Fruit fly (Drosophila melanogaster): ENCODE measurements around the gene hiro.

hiro gene

DNA sequence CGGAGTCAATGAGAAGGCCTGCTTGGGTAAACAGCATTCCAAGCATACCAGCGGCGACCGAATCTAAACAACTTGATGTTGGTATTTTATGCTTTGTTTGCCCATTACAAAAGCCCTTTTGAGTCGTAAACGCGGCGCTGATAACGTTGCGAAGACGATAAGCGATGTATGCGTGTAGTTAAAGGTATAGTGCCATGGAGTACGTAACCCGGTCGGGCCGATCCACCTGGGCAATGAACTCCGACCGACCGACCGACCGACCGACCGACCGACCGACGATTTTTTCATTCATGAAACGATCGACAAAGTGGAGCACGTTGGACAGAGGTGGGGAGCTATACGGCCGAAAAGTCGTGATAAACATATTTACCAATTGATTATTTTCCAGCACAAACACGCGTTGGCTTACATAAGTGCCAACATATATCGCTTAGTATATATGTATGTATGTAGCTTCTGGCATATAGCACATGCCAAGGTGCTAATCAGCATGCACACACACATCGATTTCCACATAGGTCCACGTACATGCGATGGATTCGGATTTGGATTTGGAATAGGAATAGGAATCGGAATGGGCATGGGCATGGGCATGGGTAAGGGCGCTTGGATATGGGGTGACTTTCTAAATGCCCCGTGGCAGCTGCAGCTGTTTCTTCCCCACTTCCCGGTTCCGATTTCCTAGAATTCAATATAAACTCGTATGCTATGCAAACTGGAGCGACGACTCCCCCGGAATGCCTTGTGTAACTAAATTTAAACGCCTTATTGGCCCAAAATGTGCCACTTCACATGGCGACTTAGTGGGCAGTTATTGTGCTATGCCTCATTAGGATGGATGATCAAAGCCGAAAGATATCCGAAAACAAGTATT lies 44.7 kb downstream of the hiro start:
- no peak for TF ChIP-seq Myc (optimal IDR thresholded peaks at IDR 0.05)
- no peak for TF ChIP-seq insv (optimal IDR thresholded peaks at IDR 0.05)
- TF ChIP-seq Sin3A (optimal IDR thresholded peaks at IDR 0.05): no peak
- TF ChIP-seq psq (optimal IDR thresholded peaks at IDR 0.05): no peak
- TF ChIP-seq h (optimal IDR thresholded peaks at IDR 0.05): no peak
- TF ChIP-seq ttk (optimal IDR thresholded peaks at IDR 0.05): no peak

DNA sequence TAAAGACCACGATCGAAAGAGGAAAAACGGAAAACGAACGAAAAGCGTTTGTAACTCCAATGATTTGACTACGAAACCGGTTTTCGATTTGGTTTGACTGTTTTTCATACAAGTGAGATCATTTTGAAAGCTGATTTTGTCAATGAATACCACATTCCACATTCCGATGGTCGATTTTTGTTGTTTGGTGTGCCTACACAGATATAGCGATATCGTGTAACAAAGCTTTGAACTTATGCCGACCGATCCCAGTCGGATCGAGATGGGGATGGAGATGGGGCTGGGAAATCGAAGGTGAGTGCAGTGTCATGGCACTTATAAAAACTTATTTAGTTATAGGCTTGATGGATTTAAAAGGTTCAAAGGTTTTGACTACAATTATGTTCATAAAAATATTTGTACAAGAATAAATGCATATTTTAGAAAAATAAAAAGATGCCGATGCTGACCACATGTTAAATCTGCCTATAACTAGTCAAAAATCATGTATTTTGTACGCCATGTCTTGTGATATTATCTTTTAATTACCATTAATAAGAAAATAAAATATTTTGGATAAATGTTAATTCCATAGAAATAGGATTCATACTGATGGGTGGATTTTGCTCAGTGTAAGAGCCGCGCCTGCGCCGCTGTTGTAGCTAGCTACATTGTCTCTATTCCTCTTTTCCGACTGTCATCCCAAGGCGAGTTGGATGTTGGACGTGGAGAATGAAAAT lies 45.5 kb downstream of the hiro start:
- TF ChIP-seq ttk (optimal IDR thresholded peaks at IDR 0.05): no peak

DNA sequence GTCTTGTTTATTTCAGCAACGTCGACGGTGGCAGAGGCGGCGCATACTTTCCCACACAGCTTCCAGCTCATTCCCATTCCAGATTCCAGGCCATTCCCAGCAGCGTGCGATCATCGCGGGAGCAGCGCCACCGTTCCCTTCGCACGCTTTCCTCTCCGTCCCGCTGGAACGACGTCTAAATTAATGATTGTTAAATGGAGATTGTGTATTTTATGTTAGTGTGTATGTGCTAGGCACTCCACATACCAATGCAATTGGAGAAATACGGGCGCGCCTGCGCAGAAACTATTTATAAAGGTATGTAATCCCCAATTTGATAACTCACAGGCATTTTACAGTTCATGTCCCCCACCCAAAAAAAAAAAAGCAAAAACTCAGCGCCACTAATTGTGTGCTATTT lies 46.3 kb downstream of the hiro start:
- no peak for TF ChIP-seq h (optimal IDR thresholded peaks at IDR 0.05)
- no peak for TF ChIP-seq ttk (optimal IDR thresholded peaks at IDR 0.05)
- no peak for TF ChIP-seq Myc (optimal IDR thresholded peaks at IDR 0.05)
- no peak for TF ChIP-seq psq (optimal IDR thresholded peaks at IDR 0.05)
- no peak for TF ChIP-seq insv (optimal IDR thresholded peaks at IDR 0.05)
- no peak for TF ChIP-seq Sin3A (optimal IDR thresholded peaks at IDR 0.05)

DNA sequence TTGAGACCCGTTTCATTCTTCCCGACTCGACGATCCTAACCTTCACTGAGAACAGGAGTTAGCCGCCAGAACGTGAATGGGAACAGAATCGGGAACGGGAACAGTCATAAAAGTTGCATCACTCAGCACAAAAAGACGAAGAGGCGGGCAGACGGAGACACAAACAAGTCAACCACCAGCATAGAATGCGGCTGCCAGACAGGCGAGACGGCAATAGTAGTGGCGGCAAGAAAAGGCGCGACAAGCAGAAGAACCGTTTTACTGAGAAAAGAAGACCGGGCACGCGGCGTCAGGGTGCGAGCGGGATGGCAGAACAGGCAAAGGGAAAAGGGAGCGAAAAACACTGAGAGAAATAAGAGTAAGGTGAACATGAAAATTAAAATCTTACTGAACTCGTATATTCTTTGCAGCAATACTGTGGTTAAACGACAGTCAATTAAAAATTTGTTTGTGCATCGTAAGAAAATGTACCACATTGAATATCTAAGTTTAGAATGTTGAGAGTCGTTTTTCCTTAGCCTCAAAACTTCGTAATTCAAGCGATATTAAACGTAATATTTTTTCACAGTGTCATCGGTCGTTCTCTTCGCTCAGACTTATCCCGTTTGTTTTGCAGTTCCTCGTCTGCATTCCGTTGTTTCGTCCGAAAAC lies 47.3 kb downstream of the hiro start:
- no peak for TF ChIP-seq Myc (optimal IDR thresholded peaks at IDR 0.05)
- TF ChIP-seq Sin3A (optimal IDR thresholded peaks at IDR 0.05): no peak
- TF ChIP-seq insv (optimal IDR thresholded peaks at IDR 0.05): no peak
- TF ChIP-seq psq (optimal IDR thresholded peaks at IDR 0.05): no peak
- no peak for TF ChIP-seq h (optimal IDR thresholded peaks at IDR 0.05)
- TF ChIP-seq ttk (optimal IDR thresholded peaks at IDR 0.05): no peak

DNA sequence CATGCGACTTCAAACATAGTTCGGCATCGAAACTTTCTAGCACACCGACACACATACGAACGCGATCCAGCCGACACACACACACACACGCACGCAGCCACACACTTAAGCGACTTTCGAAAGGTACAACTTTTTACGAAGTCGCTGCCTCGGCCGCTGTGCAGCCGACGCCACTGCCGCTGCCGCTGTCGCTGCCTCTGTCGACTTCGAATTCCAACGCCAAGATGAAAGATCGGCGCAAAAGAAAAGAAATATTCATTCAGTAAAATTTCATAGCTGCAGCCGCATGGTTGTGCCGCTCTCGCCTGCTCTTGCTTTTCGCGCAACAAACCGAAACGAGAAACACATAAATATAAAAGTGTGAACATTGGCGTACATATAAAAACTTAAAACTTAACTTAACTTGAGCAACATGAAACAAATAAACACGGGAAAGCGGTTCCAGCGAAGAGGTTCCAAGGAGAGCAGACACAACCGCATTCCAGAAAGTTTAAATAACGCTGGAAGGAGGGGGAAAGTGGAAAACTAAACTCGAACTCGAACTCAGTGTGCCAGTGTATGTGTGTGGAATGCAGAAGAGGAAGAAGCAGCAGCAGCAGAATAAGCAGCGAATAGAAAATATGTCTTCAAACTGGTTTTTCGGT lies 48.2 kb downstream of the hiro start:
- TF ChIP-seq psq (optimal IDR thresholded peaks at IDR 0.05) (no peak), Myc (optimal IDR thresholded peaks at IDR 0.05) (no peak)

DNA sequence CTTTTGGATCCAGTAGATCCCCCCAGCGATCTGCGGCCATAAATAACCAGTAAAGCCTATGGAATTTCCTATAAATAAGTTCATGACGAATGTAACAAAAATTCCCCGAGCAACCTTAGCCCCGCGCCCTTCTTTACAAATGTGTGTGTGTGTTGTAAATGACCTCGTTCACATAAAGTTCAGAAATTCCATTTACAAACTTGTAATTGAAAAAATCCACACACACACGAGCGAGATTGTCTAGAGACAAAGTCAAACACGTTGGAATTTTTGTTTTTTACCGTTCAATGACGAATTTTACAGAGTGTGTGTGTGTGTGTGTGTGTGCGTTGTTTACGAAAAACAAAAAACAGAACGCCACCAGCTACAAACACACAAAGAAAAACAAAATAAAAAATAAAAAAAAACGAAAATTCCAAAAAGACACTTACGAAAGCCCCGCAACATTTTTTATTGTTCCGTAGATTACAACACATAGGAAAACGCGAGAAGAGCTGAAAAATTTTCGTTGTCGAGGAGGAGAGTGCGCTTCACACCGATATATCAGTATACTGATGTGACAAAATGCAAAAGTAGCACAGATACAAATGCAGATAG lies 48.9 kb downstream of the hiro start:
- TF ChIP-seq Myc (optimal IDR thresholded peaks at IDR 0.05): no peak
- no peak for TF ChIP-seq insv (optimal IDR thresholded peaks at IDR 0.05)
- TF ChIP-seq psq (optimal IDR thresholded peaks at IDR 0.05): no peak
- no peak for TF ChIP-seq h (optimal IDR thresholded peaks at IDR 0.05)
- TF ChIP-seq ttk (optimal IDR thresholded peaks at IDR 0.05): no peak
- TF ChIP-seq Sin3A (optimal IDR thresholded peaks at IDR 0.05): no peak

DNA sequence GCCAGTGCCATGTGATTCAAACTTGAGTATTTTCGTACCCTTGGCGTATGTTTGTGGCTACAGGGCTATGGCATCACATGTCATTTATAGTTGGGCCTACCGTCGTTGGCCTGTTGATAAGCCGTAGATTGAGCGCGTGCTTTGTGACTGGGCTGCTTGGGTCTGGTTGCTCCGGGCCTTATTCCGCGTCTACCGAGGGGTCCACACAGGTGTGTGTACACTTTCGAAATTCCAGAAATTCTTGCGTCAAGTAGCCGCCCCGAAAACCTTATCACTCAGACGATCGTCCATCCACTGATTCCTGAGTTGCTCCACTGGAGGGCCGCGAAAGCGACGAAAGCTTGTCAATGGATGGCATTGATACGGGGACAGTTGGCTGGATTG lies 49.7 kb downstream of the hiro start:
- no peak for TF ChIP-seq ttk (optimal IDR thresholded peaks at IDR 0.05)
- no peak for TF ChIP-seq insv (optimal IDR thresholded peaks at IDR 0.05)
- TF ChIP-seq Sin3A (optimal IDR thresholded peaks at IDR 0.05): no peak
- TF ChIP-seq h (optimal IDR thresholded peaks at IDR 0.05): no peak
- TF ChIP-seq psq (optimal IDR thresholded peaks at IDR 0.05): no peak
- TF ChIP-seq Myc (optimal IDR thresholded peaks at IDR 0.05): no peak

DNA sequence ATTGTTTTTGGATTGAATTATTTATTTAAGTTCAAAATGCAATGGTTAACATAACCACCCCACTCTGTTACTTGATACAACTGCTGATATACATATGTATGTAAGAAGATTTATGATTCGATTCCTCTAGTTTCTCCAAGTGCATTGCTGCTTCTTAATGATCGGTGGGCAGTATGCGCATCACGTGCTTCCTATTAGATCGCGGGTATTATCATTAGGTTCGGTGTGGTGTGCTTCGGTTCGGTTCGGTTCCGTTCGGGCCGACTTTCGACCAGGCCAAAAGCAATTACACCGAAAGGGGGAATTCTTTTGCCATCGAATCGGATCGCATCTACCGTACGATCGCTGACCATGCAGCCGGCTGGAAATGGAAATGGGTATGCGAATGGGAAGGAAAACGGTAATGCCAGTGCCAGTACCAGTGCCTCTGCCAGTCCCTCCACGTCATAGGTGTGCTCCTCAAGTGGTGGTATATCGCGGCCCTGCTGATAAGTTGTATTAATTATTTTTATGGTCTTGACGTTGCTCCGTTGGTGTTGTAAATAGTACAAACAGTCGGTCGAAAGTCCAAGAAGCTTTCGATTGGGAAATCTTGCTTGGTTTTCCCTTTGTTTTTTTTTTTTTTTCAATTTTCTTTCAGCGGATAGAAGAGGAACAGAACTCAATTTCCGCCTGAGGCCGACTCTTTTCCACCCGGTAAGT lies 50.3 kb downstream of the hiro start:
- TF ChIP-seq psq (optimal IDR thresholded peaks at IDR 0.05) (no peak), Myc (optimal IDR thresholded peaks at IDR 0.05) (no peak)

DNA sequence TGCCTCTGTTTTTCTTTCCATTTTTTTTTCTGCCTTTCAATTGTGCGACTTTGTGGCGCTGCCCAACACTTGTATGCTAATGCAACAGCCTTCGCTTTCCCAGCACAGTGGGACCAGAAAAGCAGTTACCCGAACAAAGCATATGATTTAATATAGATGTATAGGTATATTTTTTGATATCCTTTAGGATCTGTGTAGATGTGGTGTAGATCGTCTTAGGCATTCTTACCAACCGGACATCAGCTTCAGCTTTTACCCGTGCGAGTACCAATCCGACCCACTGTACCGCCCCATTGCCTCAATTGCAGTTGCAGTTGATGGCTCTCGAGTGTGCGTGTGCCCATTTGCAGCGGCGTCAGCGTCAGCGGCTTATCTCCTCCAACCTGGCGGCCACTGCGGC lies 51.3 kb downstream of the hiro start:
- TF ChIP-seq h (optimal IDR thresholded peaks at IDR 0.05): no peak
- no peak for TF ChIP-seq Myc (optimal IDR thresholded peaks at IDR 0.05)
- no peak for TF ChIP-seq ttk (optimal IDR thresholded peaks at IDR 0.05)
- no peak for TF ChIP-seq psq (optimal IDR thresholded peaks at IDR 0.05)
- no peak for TF ChIP-seq insv (optimal IDR thresholded peaks at IDR 0.05)
- no peak for TF ChIP-seq Sin3A (optimal IDR thresholded peaks at IDR 0.05)
